Worm (Caenorhabditis elegans) whole organism, L3 larva: Measurements from ENCODE around the gene F10E9.7.
A peak's percentile ranks its signal among the peaks of the same experiment; 100 is the strongest.

ENCODE experiments used
- R02D3.7 ChIP-seq: fragments of 150-350 bp; optimal IDR thresholded peaks from 2 replicates; lab custom pipeline; 2014; ENCODE audit warnings: missing biosample characterization, missing genetic modification characterization
- ZK546.5 ChIP-seq: sonication (generic microtip); optimal IDR thresholded peaks from 2 replicates; lab custom pipeline; 2017; ENCODE audit warnings: missing biosample characterization, missing genetic modification characterization
- aly-2 ChIP-seq: fragments of 150-350 bp; optimal IDR thresholded peaks from 2 replicates; lab custom pipeline; 2014; ENCODE audit warnings: missing biosample characterization, missing genetic modification characterization
- ama-1 ChIP-seq: fragments of 150-350 bp; optimal IDR thresholded peaks from 2 replicates; lab custom pipeline; 2018
- ceh-28 ChIP-seq: fragments of 150-350 bp; optimal IDR thresholded peaks from 2 replicates; lab custom pipeline; 2014; ENCODE audit warnings: missing biosample characterization, missing genetic modification reagents, missing genetic modification characterization
- ceh-9 ChIP-seq: sonication (generic microtip); optimal IDR thresholded peaks from 2 replicates; lab custom pipeline; 2018; ENCODE audit warnings: missing biosample characterization, missing genetic modification characterization
- daf-12 ChIP-seq: fragments of 150-350 bp; optimal IDR thresholded peaks from 2 replicates; lab custom pipeline; 2014; ENCODE audit warnings: missing biosample characterization, missing genetic modification reagents, missing genetic modification characterization
- egl-5 ChIP-seq: fragments of 150-350 bp; optimal IDR thresholded peaks from 2 replicates; lab custom pipeline; 2017; ENCODE audit warnings: missing biosample characterization, missing genetic modification reagents, missing genetic modification characterization, inconsistent platforms
- elt-1 ChIP-seq: fragments of 150-350 bp; optimal IDR thresholded peaks from 2 replicates; lab custom pipeline; 2014; ENCODE audit warnings: missing biosample characterization, missing genetic modification characterization
- elt-2 ChIP-seq: sonication (generic microtip); optimal IDR thresholded peaks from 2 replicates; lab custom pipeline; 2016; ENCODE audit warnings: missing genetic modification reagents, mild to moderate bottlenecking, missing genetic modification characterization, missing compliant biosample characterization
- elt-3 ChIP-seq, 3 experiments: fragments of 150-350 bp in 1 of 3; sonication (generic microtip) in 2 of 3; optimal IDR thresholded peaks; 2 replicates in 2 of 3; 4 replicates in 1 of 3; lab custom pipeline; 2014 to 2017; ENCODE audit warnings: missing biosample characterization in 3 of 3, missing genetic modification characterization in 3 of 3
- eor-1 ChIP-seq, 2 experiments: fragments of 150-350 bp; optimal IDR thresholded peaks; 2 replicates each; lab custom pipeline; 2014 to 2018; ENCODE audit warnings: missing biosample characterization in 2 of 2, missing genetic modification characterization in 2 of 2
- fkh-10 ChIP-seq: sonication (generic microtip); optimal IDR thresholded peaks from 2 replicates; lab custom pipeline; 2017; ENCODE audit warnings: missing biosample characterization, missing genetic modification reagents, missing genetic modification characterization
- fkh-2 ChIP-seq: fragments of 150-350 bp; optimal IDR thresholded peaks from 2 replicates; lab custom pipeline; 2014; ENCODE audit warnings: missing biosample characterization, missing genetic modification reagents, missing genetic modification characterization
- fos-1 ChIP-seq: fragments of 150-350 bp; optimal IDR thresholded peaks from 2 replicates; lab custom pipeline; 2014; ENCODE audit warnings: missing biosample characterization, missing genetic modification characterization
- hmg-11 ChIP-seq: sonication (generic microtip); optimal IDR thresholded peaks from 2 replicates; lab custom pipeline; 2016; ENCODE audit warnings: missing genetic modification characterization, missing compliant biosample characterization
- jun-1 ChIP-seq: fragments of 150-350 bp; optimal IDR thresholded peaks from 2 replicates; lab custom pipeline; 2014; ENCODE audit warnings: missing biosample characterization, missing genetic modification reagents, missing genetic modification characterization
- lin-15B ChIP-seq: fragments of 150-350 bp; optimal IDR thresholded peaks from 2 replicates; lab custom pipeline; 2014; ENCODE audit warnings: missing biosample characterization, missing genetic modification characterization
- lin-39 ChIP-seq: fragments of 150-350 bp; optimal IDR thresholded peaks from 2 replicates; lab custom pipeline; 2018; ENCODE audit warnings: missing biosample characterization, missing genetic modification reagents, missing genetic modification characterization
- lsy-12 ChIP-seq: sonication (generic microtip); optimal IDR thresholded peaks from 2 replicates; lab custom pipeline; 2016; ENCODE audit warnings: mild to moderate bottlenecking, missing genetic modification characterization, missing compliant biosample characterization
- mml-1 ChIP-seq: fragments of 150-350 bp; sonication (generic microtip); optimal IDR thresholded peaks from 3 replicates; lab custom pipeline; 2014; ENCODE audit warnings: missing biosample characterization, missing genetic modification characterization
- nfya-1 ChIP-seq: sonication (generic microtip); optimal IDR thresholded peaks from 2 replicates; lab custom pipeline; 2017; ENCODE audit warnings: missing genetic modification characterization, mild to moderate bottlenecking, missing compliant biosample characterization, antibody characterized with exemption, moderate library complexity; ENCODE audit not compliant: insufficient read depth
- nhr-11 ChIP-seq: fragments of 150-350 bp; optimal IDR thresholded peaks from 2 replicates; lab custom pipeline; 2014; ENCODE audit warnings: missing biosample characterization, missing genetic modification characterization
- nhr-12 ChIP-seq: fragments of 150-350 bp; optimal IDR thresholded peaks from 2 replicates; lab custom pipeline; 2014; ENCODE audit warnings: missing biosample characterization, missing genetic modification characterization
- nhr-23 ChIP-seq: fragments of 150-350 bp; optimal IDR thresholded peaks from 2 replicates; lab custom pipeline; 2014; ENCODE audit warnings: missing biosample characterization, missing genetic modification reagents, missing genetic modification characterization
- nhr-237 ChIP-seq: fragments of 150-350 bp; optimal IDR thresholded peaks from 2 replicates; lab custom pipeline; 2014; ENCODE audit warnings: missing biosample characterization, missing genetic modification characterization
- nhr-25 ChIP-seq: sonication (generic microtip); optimal IDR thresholded peaks from 2 replicates; lab custom pipeline; 2017; ENCODE audit warnings: missing biosample characterization, missing genetic modification characterization
- nhr-28 ChIP-seq: fragments of 150-350 bp; optimal IDR thresholded peaks from 2 replicates; lab custom pipeline; 2014; ENCODE audit warnings: missing biosample characterization, missing genetic modification characterization
- nhr-43 ChIP-seq: sonication (generic microtip); optimal IDR thresholded peaks from 2 replicates; lab custom pipeline; 2016; ENCODE audit warnings: mild to moderate bottlenecking, missing genetic modification characterization, missing compliant biosample characterization; ENCODE audit not compliant: poor library complexity, severe bottlenecking
- nhr-76 ChIP-seq: fragments of 150-350 bp; sonication (generic microtip); optimal IDR thresholded peaks from 5 replicates; lab custom pipeline; 2014; ENCODE audit warnings: missing biosample characterization, missing genetic modification characterization
- nhr-77 ChIP-seq: fragments of 150-350 bp; optimal IDR thresholded peaks from 2 replicates; lab custom pipeline; 2014; ENCODE audit warnings: missing biosample characterization, missing genetic modification characterization
- pha-4 ChIP-seq: fragments of 150-350 bp; optimal IDR thresholded peaks from 2 replicates; lab custom pipeline; 2014; ENCODE audit warnings: missing biosample characterization, missing genetic modification reagents, missing genetic modification characterization
- pqm-1 ChIP-seq: fragments of 150-350 bp; optimal IDR thresholded peaks from 2 replicates; lab custom pipeline; 2017; ENCODE audit warnings: missing biosample characterization, missing genetic modification characterization, inconsistent platforms
- sea-2 ChIP-seq: fragments of 150-350 bp; sonication (generic microtip); optimal IDR thresholded peaks from 4 replicates; lab custom pipeline; 2014; ENCODE audit warnings: missing biosample characterization, missing genetic modification reagents, missing genetic modification characterization
- skn-1 ChIP-seq: fragments of 150-350 bp; optimal IDR thresholded peaks from 2 replicates; lab custom pipeline; 2014; ENCODE audit warnings: missing biosample characterization, missing genetic modification characterization
- snpc-4 ChIP-seq: fragments of 150-350 bp; optimal IDR thresholded peaks from 2 replicates; lab custom pipeline; 2014; ENCODE audit warnings: missing biosample characterization, missing genetic modification characterization
- tbx-2 ChIP-seq: sonication (generic microtip); optimal IDR thresholded peaks from 2 replicates; lab custom pipeline; 2016; ENCODE audit warnings: mild to moderate bottlenecking, missing genetic modification characterization, missing compliant biosample characterization
- ztf-11 ChIP-seq: fragments of 150-350 bp; optimal IDR thresholded peaks from 2 replicates; lab custom pipeline; 2014; ENCODE audit warnings: missing biosample characterization, missing genetic modification characterization
- ztf-4 ChIP-seq: fragments of 150-350 bp; optimal IDR thresholded peaks from 2 replicates; lab custom pipeline; 2014; ENCODE audit warnings: missing biosample characterization, missing genetic modification characterization

F10E9.7 gene

DNA sequence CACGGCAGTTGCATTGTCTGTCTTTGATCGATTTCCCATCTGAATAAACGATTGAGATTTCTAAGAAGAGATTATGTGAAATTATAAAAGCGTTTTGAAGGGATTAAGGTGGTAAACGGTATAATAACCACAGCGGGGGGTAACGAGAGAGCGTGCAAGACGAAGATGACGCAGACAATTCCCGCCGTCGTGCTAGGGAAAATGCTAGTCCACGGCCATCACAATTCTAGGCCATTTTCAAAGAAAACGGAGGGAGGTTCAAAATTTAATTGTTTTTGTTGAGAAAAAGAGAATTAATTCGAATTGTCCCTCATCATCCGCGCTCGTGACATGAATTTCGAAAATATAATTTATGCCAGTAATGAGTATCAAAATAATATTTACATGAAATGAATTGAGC is 11.9 kb upstream of the F10E9.7 start, which contains the start of gene F10E9.11:
Gene F10E9.11, minus strand, starts transcription at position 161 of the 400 bp plus-strand sequence.
- TF ChIP-seq elt-1 (tag; lab: Kevin White, UChicago): no peak
- TF ChIP-seq ztf-4 (tag; lab: Kevin White, UChicago): no peak
- TF ChIP-seq ceh-28: peak; percentile 26
- TF ChIP-seq fkh-2 (tag; lab: Kevin White, UChicago): no peak
- peak; percentile 2 for TF ChIP-seq pqm-1 (tag; lab: Kevin White, UChicago)
- TF ChIP-seq eor-1 (tag; optimal IDR thresholded peaks at IDR 0.05; lab: Kevin White, UChicago): no peak
- TF ChIP-seq elt-3 (tag; optimal IDR thresholded peaks at IDR 0.05; lab: Kevin White, UChicago): no peak
- peak; percentile 50 for TF ChIP-seq lsy-12 (tag; lab: Kevin White, UChicago)
- no peak for TF ChIP-seq fkh-10 (GFP tag; lab: Kevin White, UChicago)
- TF ChIP-seq pha-4 (tag; lab: Kevin White, UChicago): peak; percentile 84
- TF ChIP-seq ceh-9 (tag; lab: Kevin White, UChicago): no peak
- TF ChIP-seq lin-15B (tag; lab: Kevin White, UChicago): peak; percentile 84
- no peak for TF ChIP-seq nhr-28
- peak; percentile 2 for TF ChIP-seq elt-2
- no peak for TF ChIP-seq jun-1 (tag; lab: Kevin White, UChicago)
- peak; percentile 55 for TF ChIP-seq R02D3.7
- TF ChIP-seq nhr-23 (tag; lab: Kevin White, UChicago): peak; percentile 84
- no peak for TF ChIP-seq nhr-76 (tag; lab: Kevin White, UChicago)
- peak; percentile 61 for TF ChIP-seq hmg-11 (tag; lab: Kevin White, UChicago)
- peak; percentile 83 for TF ChIP-seq nhr-43 (tag; lab: Kevin White, UChicago)
- TF ChIP-seq skn-1 (tag; lab: Kevin White, UChicago): no peak
- peak; percentile 64 for TF ChIP-seq egl-5 (tag; lab: Kevin White, UChicago)
- peak; percentile 40 for TF ChIP-seq lin-39 (tag; lab: Kevin White, UChicago)
- TF ChIP-seq nhr-25 (tag; lab: Kevin White, UChicago): peak; percentile 76
- TF ChIP-seq nfya-1 (tag; lab: Kevin White, UChicago): peak; percentile 86
- TF ChIP-seq aly-2 (tag; lab: Kevin White, UChicago): no peak
- peak; percentile 20 for TF ChIP-seq ama-1 (lab: Kevin White, UChicago)
- no peak for TF ChIP-seq mml-1
- no peak for TF ChIP-seq ztf-11 (tag; lab: Kevin White, UChicago)
- peak; percentile 76 for TF ChIP-seq snpc-4

DNA sequence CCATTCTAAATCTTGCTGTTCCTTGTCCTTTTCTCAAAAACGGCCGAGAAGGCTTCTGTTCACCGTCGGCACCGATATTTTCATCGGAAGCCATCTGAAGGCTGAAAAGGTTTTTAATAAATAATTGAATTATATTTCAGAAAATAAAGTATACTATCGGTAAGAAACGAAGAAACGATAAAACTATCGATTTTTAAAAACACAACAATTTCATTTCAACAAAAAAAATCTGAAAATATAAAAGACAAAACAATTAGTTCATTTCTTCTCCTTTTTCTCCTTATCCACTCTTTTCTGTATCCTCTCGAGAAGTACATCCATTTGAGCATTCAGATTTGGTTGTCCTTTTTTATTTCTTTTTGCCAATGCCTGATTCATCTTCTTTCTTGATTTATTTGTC is 11.2 kb upstream of the F10E9.7 start, which contains the start of gene sas-4:
Gene sas-4, minus strand, starts transcription at position 101 of the 400 bp plus-strand sequence.
- TF ChIP-seq nhr-237 (tag; lab: Kevin White, UChicago): no peak
- TF ChIP-seq nfya-1 (tag; lab: Kevin White, UChicago): no peak
- no peak for TF ChIP-seq aly-2 (tag; lab: Kevin White, UChicago)
- no peak for TF ChIP-seq ceh-28
- TF ChIP-seq nhr-77 (tag; lab: Kevin White, UChicago): no peak
- TF ChIP-seq ZK546.5 (tag; lab: Kevin White, UChicago): no peak
- TF ChIP-seq tbx-2: no peak
- TF ChIP-seq nhr-12: no peak
- TF ChIP-seq lin-15B (tag; lab: Kevin White, UChicago): no peak
- no peak for TF ChIP-seq lin-39 (tag; lab: Kevin White, UChicago)
- no peak for TF ChIP-seq pha-4 (tag; lab: Kevin White, UChicago)
- TF ChIP-seq jun-1 (tag; lab: Kevin White, UChicago): no peak
- TF ChIP-seq nhr-25 (tag; lab: Kevin White, UChicago): no peak
- TF ChIP-seq nhr-43 (tag; lab: Kevin White, UChicago): no peak
- TF ChIP-seq pqm-1 (tag; lab: Kevin White, UChicago): no peak
- TF ChIP-seq skn-1 (tag; lab: Kevin White, UChicago): no peak
- no peak for TF ChIP-seq nhr-11
- no peak for TF ChIP-seq daf-12 (tag; lab: Kevin White, UChicago)
- TF ChIP-seq, all 47 proteins: peak for 0

DNA sequence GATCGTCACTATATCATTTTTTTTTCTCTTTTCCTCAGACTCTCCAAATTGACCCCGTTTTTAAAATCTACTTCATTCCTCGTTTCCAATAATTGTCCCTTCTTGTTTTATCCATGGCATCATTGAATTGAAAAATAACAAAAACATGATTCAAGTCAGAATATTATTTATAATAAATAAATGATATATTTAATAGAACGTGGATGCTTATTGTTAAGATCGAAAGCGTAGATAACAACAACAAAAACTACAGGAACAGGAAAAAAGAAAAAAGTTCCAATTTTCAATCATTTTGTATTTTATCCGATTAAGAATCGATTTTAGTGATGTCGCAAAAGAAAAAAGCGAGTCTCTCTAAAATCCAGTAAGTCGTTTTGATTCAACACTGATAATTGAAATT is 5.2 kb upstream of the F10E9.7 start, which contains the start of gene F10E9.2:
Gene F10E9.2, plus strand, starts transcription at position 301 of the 400 bp plus-strand sequence.
- TF ChIP-seq sea-2 (GFP tag; lab: Kevin White, UChicago) (no peak), fos-1 (tag; lab: Kevin White, UChicago) (no peak)
